Worm (Caenorhabditis elegans): ENCODE results near the gene F52C9.5.

DNA sequence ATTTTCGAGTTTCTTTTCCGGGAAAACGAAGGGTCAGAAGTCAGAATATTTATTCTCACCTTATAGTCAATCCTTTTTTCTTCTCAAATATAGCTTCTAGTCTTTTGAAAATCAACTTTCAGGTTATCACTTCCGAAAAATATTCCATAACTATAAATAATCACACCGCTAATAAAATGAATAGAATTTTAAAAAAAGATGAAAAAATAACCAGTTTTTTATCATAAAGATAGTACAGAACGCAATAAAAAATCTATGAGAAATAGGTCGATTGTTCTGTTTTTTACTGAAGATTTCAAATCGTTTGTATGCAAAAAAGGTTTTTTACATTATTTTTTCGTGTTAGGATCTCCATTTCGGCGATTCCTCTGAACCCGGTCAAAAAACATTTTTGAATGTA is 11.8 kb upstream of the F52C9.5 start:
- TF ChIP-seq cog-1 (tag; optimal IDR thresholded peaks at IDR 0.05) (no peak), ztf-23 (GFP tag; IDR thresholded peaks at IDR 0.05) (no peak), ztf-29 (GFP tag; IDR thresholded peaks at IDR 0.05) (no peak), tab-1 (GFP tag; IDR thresholded peaks at IDR 0.05) (no peak), flt-1 (GFP tag; IDR thresholded peaks at IDR 0.05) (no peak)

Data from whole organism, midembryonic.